Worm (Caenorhabditis elegans) whole organism, L3 larva: ENCODE results near the gene tftc-5.

Experiments
- ZK546.5 ChIP-seq: sonication (generic microtip); optimal IDR thresholded peaks from 2 replicates; lab custom pipeline; 2017; ENCODE audit warnings: missing biosample characterization, missing genetic modification characterization
- ama-1 ChIP-seq: fragments of 150-350 bp; optimal IDR thresholded peaks from 2 replicates; lab custom pipeline; 2018
- ceh-16 ChIP-seq: sonication (generic microtip); optimal IDR thresholded peaks from 2 replicates; lab custom pipeline; 2017; ENCODE audit warnings: missing biosample characterization, missing genetic modification characterization
- ceh-28 ChIP-seq: fragments of 150-350 bp; optimal IDR thresholded peaks from 2 replicates; lab custom pipeline; 2014; ENCODE audit warnings: missing biosample characterization, missing genetic modification reagents, missing genetic modification characterization
- ceh-9 ChIP-seq: sonication (generic microtip); optimal IDR thresholded peaks from 2 replicates; lab custom pipeline; 2018; ENCODE audit warnings: missing biosample characterization, missing genetic modification characterization
- daf-12 ChIP-seq: fragments of 150-350 bp; optimal IDR thresholded peaks from 2 replicates; lab custom pipeline; 2014; ENCODE audit warnings: missing biosample characterization, missing genetic modification reagents, missing genetic modification characterization
- egl-27 ChIP-seq: sonication (generic microtip); optimal IDR thresholded peaks from 4 replicates; lab custom pipeline; 2017; ENCODE audit warnings: missing biosample characterization, missing genetic modification reagents, missing genetic modification characterization
- egl-5 ChIP-seq: fragments of 150-350 bp; optimal IDR thresholded peaks from 2 replicates; lab custom pipeline; 2017; ENCODE audit warnings: missing biosample characterization, missing genetic modification reagents, missing genetic modification characterization, inconsistent platforms
- elt-1 ChIP-seq: fragments of 150-350 bp; optimal IDR thresholded peaks from 2 replicates; lab custom pipeline; 2014; ENCODE audit warnings: missing biosample characterization, missing genetic modification characterization
- elt-2 ChIP-seq: sonication (generic microtip); optimal IDR thresholded peaks from 2 replicates; lab custom pipeline; 2016; ENCODE audit warnings: missing genetic modification reagents, mild to moderate bottlenecking, missing genetic modification characterization, missing compliant biosample characterization
- eor-1 ChIP-seq, 2 experiments: fragments of 150-350 bp; optimal IDR thresholded peaks; 2 replicates each; lab custom pipeline; 2014 to 2018; ENCODE audit warnings: missing biosample characterization in 2 of 2, missing genetic modification characterization in 2 of 2
- fkh-10 ChIP-seq: sonication (generic microtip); optimal IDR thresholded peaks from 2 replicates; lab custom pipeline; 2017; ENCODE audit warnings: missing biosample characterization, missing genetic modification reagents, missing genetic modification characterization
- fkh-2 ChIP-seq: fragments of 150-350 bp; optimal IDR thresholded peaks from 2 replicates; lab custom pipeline; 2014; ENCODE audit warnings: missing biosample characterization, missing genetic modification reagents, missing genetic modification characterization
- fos-1 ChIP-seq: fragments of 150-350 bp; optimal IDR thresholded peaks from 2 replicates; lab custom pipeline; 2014; ENCODE audit warnings: missing biosample characterization, missing genetic modification characterization
- hmg-11 ChIP-seq: sonication (generic microtip); optimal IDR thresholded peaks from 2 replicates; lab custom pipeline; 2016; ENCODE audit warnings: missing genetic modification characterization, missing compliant biosample characterization
- jun-1 ChIP-seq: fragments of 150-350 bp; optimal IDR thresholded peaks from 2 replicates; lab custom pipeline; 2014; ENCODE audit warnings: missing biosample characterization, missing genetic modification reagents, missing genetic modification characterization
- lin-15B ChIP-seq: fragments of 150-350 bp; optimal IDR thresholded peaks from 2 replicates; lab custom pipeline; 2014; ENCODE audit warnings: missing biosample characterization, missing genetic modification characterization
- lin-39 ChIP-seq: fragments of 150-350 bp; optimal IDR thresholded peaks from 2 replicates; lab custom pipeline; 2018; ENCODE audit warnings: missing biosample characterization, missing genetic modification reagents, missing genetic modification characterization
- lsy-12 ChIP-seq: sonication (generic microtip); optimal IDR thresholded peaks from 2 replicates; lab custom pipeline; 2016; ENCODE audit warnings: mild to moderate bottlenecking, missing genetic modification characterization, missing compliant biosample characterization
- mdl-1 ChIP-seq: fragments of 150-350 bp; optimal IDR thresholded peaks from 2 replicates; lab custom pipeline; 2014; ENCODE audit warnings: missing biosample characterization, missing genetic modification characterization
- mml-1 ChIP-seq: fragments of 150-350 bp; sonication (generic microtip); optimal IDR thresholded peaks from 3 replicates; lab custom pipeline; 2014; ENCODE audit warnings: missing biosample characterization, missing genetic modification characterization
- nfya-1 ChIP-seq: sonication (generic microtip); optimal IDR thresholded peaks from 2 replicates; lab custom pipeline; 2017; ENCODE audit warnings: missing genetic modification characterization, mild to moderate bottlenecking, missing compliant biosample characterization, antibody characterized with exemption, moderate library complexity; ENCODE audit not compliant: insufficient read depth
- nhr-11 ChIP-seq: fragments of 150-350 bp; optimal IDR thresholded peaks from 2 replicates; lab custom pipeline; 2014; ENCODE audit warnings: missing biosample characterization, missing genetic modification characterization
- nhr-12 ChIP-seq: fragments of 150-350 bp; optimal IDR thresholded peaks from 2 replicates; lab custom pipeline; 2014; ENCODE audit warnings: missing biosample characterization, missing genetic modification characterization
- nhr-23 ChIP-seq: fragments of 150-350 bp; optimal IDR thresholded peaks from 2 replicates; lab custom pipeline; 2014; ENCODE audit warnings: missing biosample characterization, missing genetic modification reagents, missing genetic modification characterization
- nhr-237 ChIP-seq: fragments of 150-350 bp; optimal IDR thresholded peaks from 2 replicates; lab custom pipeline; 2014; ENCODE audit warnings: missing biosample characterization, missing genetic modification characterization
- nhr-28 ChIP-seq: fragments of 150-350 bp; optimal IDR thresholded peaks from 2 replicates; lab custom pipeline; 2014; ENCODE audit warnings: missing biosample characterization, missing genetic modification characterization
- nhr-43 ChIP-seq: sonication (generic microtip); optimal IDR thresholded peaks from 2 replicates; lab custom pipeline; 2016; ENCODE audit warnings: mild to moderate bottlenecking, missing genetic modification characterization, missing compliant biosample characterization; ENCODE audit not compliant: poor library complexity, severe bottlenecking
- nhr-67 ChIP-seq: fragments of 150-350 bp; optimal IDR thresholded peaks from 2 replicates; lab custom pipeline; 2014; ENCODE audit warnings: missing biosample characterization, missing genetic modification characterization
- nhr-76 ChIP-seq: fragments of 150-350 bp; sonication (generic microtip); optimal IDR thresholded peaks from 5 replicates; lab custom pipeline; 2014; ENCODE audit warnings: missing biosample characterization, missing genetic modification characterization
- nhr-77 ChIP-seq: fragments of 150-350 bp; optimal IDR thresholded peaks from 2 replicates; lab custom pipeline; 2014; ENCODE audit warnings: missing biosample characterization, missing genetic modification characterization
- pha-4 ChIP-seq: fragments of 150-350 bp; optimal IDR thresholded peaks from 2 replicates; lab custom pipeline; 2014; ENCODE audit warnings: missing biosample characterization, missing genetic modification reagents, missing genetic modification characterization
- pqm-1 ChIP-seq: fragments of 150-350 bp; optimal IDR thresholded peaks from 2 replicates; lab custom pipeline; 2017; ENCODE audit warnings: missing biosample characterization, missing genetic modification characterization, inconsistent platforms
- sea-2 ChIP-seq: fragments of 150-350 bp; sonication (generic microtip); optimal IDR thresholded peaks from 4 replicates; lab custom pipeline; 2014; ENCODE audit warnings: missing biosample characterization, missing genetic modification reagents, missing genetic modification characterization
- skn-1 ChIP-seq: fragments of 150-350 bp; optimal IDR thresholded peaks from 2 replicates; lab custom pipeline; 2014; ENCODE audit warnings: missing biosample characterization, missing genetic modification characterization
- snpc-4 ChIP-seq: fragments of 150-350 bp; optimal IDR thresholded peaks from 2 replicates; lab custom pipeline; 2014; ENCODE audit warnings: missing biosample characterization, missing genetic modification characterization
- tbx-2 ChIP-seq: sonication (generic microtip); optimal IDR thresholded peaks from 2 replicates; lab custom pipeline; 2016; ENCODE audit warnings: mild to moderate bottlenecking, missing genetic modification characterization, missing compliant biosample characterization
- unc-39 ChIP-seq: sonication (generic microtip); optimal IDR thresholded peaks from 4 replicates; lab custom pipeline; 2017; ENCODE audit warnings: missing biosample characterization, missing genetic modification characterization
- unc-62 ChIP-seq: fragments of 150-350 bp; sonication (generic microtip); optimal IDR thresholded peaks from 4 replicates; lab custom pipeline; 2014; ENCODE audit warnings: missing biosample characterization, missing genetic modification reagents, missing genetic modification characterization
- zag-1 ChIP-seq: fragments of 150-350 bp; optimal IDR thresholded peaks from 2 replicates; lab custom pipeline; 2014; ENCODE audit warnings: missing biosample characterization, missing genetic modification characterization
- ztf-11 ChIP-seq: fragments of 150-350 bp; optimal IDR thresholded peaks from 2 replicates; lab custom pipeline; 2014; ENCODE audit warnings: missing biosample characterization, missing genetic modification characterization

tftc-5 gene

DNA sequence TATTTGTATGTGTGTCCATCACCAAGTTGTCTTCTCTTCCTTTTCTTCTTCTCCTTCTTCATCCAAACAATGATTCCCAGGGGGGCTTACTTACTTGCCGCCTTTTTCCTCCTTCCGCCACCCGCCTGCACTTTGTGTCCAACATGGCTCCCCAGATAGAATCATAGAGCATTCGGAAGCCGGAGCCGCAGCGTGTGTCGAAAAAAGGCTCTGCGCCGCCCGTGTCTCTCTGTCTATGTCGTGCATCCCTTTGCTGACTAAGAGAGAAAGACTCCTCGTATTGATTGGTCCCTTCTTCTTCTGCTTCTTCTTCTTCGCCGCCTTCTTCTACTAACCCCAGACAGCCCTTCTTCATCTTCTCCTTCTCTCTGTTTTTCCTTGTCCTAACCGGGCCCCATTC, 41.8 kb downstream of the tftc-5 start:
- TF ChIP-seq mml-1: no peak
- TF ChIP-seq ceh-9 (tag; lab: Kevin White, UChicago): no peak
- no peak for TF ChIP-seq nhr-67
- no peak for TF ChIP-seq ztf-11 (tag; lab: Kevin White, UChicago)
- TF ChIP-seq nhr-12 (tag; lab: Kevin White, UChicago): no peak
- TF ChIP-seq nfya-1 (tag; lab: Kevin White, UChicago): peak; percentile 66
- TF ChIP-seq nhr-11 (tag; lab: Kevin White, UChicago): no peak
- no peak for TF ChIP-seq egl-27 (tag; lab: Kevin White, UChicago)
- no peak for TF ChIP-seq ama-1 (lab: Kevin White, UChicago)
- peak; percentile 28 for TF ChIP-seq hmg-11
- TF ChIP-seq nhr-28 (tag; lab: Kevin White, UChicago): no peak
- peak; percentile 19 for TF ChIP-seq unc-62 (GFP tag; lab: Kevin White, UChicago)
- no peak for TF ChIP-seq nhr-23 (tag; lab: Kevin White, UChicago)
- no peak for TF ChIP-seq mdl-1 (tag; lab: Kevin White, UChicago)
- TF ChIP-seq tbx-2 (tag; lab: Kevin White, UChicago): peak; percentile 32
- no peak for TF ChIP-seq pha-4
- no peak for TF ChIP-seq egl-5 (tag; lab: Kevin White, UChicago)
- TF ChIP-seq fos-1: no peak
- TF ChIP-seq sea-2 (GFP tag; lab: Kevin White, UChicago): no peak
- no peak for TF ChIP-seq snpc-4 (tag; lab: Kevin White, UChicago)
- no peak for TF ChIP-seq ceh-16
- TF ChIP-seq nhr-76 (tag; lab: Kevin White, UChicago): no peak
- TF ChIP-seq fkh-10 (GFP tag; lab: Kevin White, UChicago): no peak
- no peak for TF ChIP-seq elt-2 (tag; lab: Kevin White, UChicago)
- no peak for TF ChIP-seq pqm-1 (tag; lab: Kevin White, UChicago)
- peak; percentile 51 for TF ChIP-seq lin-15B (tag; lab: Kevin White, UChicago)
- no peak for TF ChIP-seq jun-1
- no peak for TF ChIP-seq fkh-2
- TF ChIP-seq unc-39 (tag; lab: Kevin White, UChicago): no peak
- peak; percentile 30 for TF ChIP-seq lin-39
- no peak for TF ChIP-seq ceh-28 (tag; lab: Kevin White, UChicago)
- no peak for TF ChIP-seq eor-1 (tag; optimal IDR thresholded peaks at IDR 0.05; lab: Kevin White, UChicago)
- TF ChIP-seq elt-1: no peak
- TF ChIP-seq zag-1 (tag; lab: Kevin White, UChicago): no peak
- TF ChIP-seq ZK546.5 (tag; lab: Kevin White, UChicago): no peak
- TF ChIP-seq daf-12 (tag; lab: Kevin White, UChicago): no peak

ce11 chrIII:4066333-4066732, 44.4 kb downstream of the tftc-5 start, which contains the start of gene unc-79:
Gene unc-79, plus strand, starts transcription at chrIII:4066633.
- no peak for TF ChIP-seq lin-39
- TF ChIP-seq elt-2 (tag; lab: Kevin White, UChicago): no peak
- no peak for TF ChIP-seq skn-1 (tag; lab: Kevin White, UChicago)
- no peak for TF ChIP-seq elt-1
- TF ChIP-seq zag-1 (tag; lab: Kevin White, UChicago): no peak
- no peak for TF ChIP-seq nhr-77 (tag; lab: Kevin White, UChicago)
- no peak for TF ChIP-seq mml-1
- TF ChIP-seq lsy-12 (tag; lab: Kevin White, UChicago): no peak
- no peak for TF ChIP-seq nfya-1 (tag; lab: Kevin White, UChicago)
- TF ChIP-seq nhr-43: no peak
- TF ChIP-seq mdl-1 (tag; lab: Kevin White, UChicago): no peak
- TF ChIP-seq nhr-237 (tag; lab: Kevin White, UChicago): no peak
- TF ChIP-seq sea-2 (GFP tag; lab: Kevin White, UChicago): no peak
- TF ChIP-seq ceh-28 (tag; lab: Kevin White, UChicago): no peak

- no peak for TF ChIP-seq nhr-77 (tag; lab: Kevin White, UChicago)
- no peak for TF ChIP-seq ceh-16
These were observed 46.2 kb downstream of the tftc-5 start for ce11 chrIII:4068120-4068519.
